Fruit fly (Drosophila melanogaster) whole organism, embryonic: ENCODE results near the gene hob.

Experiments
- ATbp ChIP-seq: fragments of 200-800 bp; sonication (Bioruptor generic); optimal IDR thresholded peaks from 2 replicates; lab custom pipeline; 2017; ENCODE audit warnings: missing biosample characterization, mild to moderate bottlenecking, missing genetic modification characterization, missing genetic modification reagents
- CG10267 ChIP-seq: fragments of 200-800 bp; sonication (Bioruptor generic); optimal IDR thresholded peaks from 2 replicates; lab custom pipeline; 2018; ENCODE audit warnings: missing biosample characterization, mild to moderate bottlenecking, missing genetic modification characterization, moderate library complexity
- CG10543 ChIP-seq: fragments of 200-800 bp; sonication (Bioruptor generic); optimal IDR thresholded peaks from 3 replicates; lab custom pipeline; 2017; ENCODE audit warnings: missing biosample characterization, mild to moderate bottlenecking, missing genetic modification characterization, moderate library complexity
- CG11398 ChIP-seq: fragments of 200-800 bp; sonication (Bioruptor generic); optimal IDR thresholded peaks from 2 replicates; lab custom pipeline; 2016; ENCODE audit warnings: missing biosample characterization, missing genetic modification characterization
- CG11560 ChIP-seq: fragments of 200-800 bp; sonication (Bioruptor generic); IDR thresholded peaks from 3 replicates; pipeline ENCODE4 v1.3.6; 2022; ENCODE audit warnings: missing biosample characterization, missing genetic modification characterization
- CG12219 ChIP-seq: fragments of 200-800 bp; sonication (Bioruptor generic); optimal IDR thresholded peaks from 3 replicates; lab custom pipeline; 2018; ENCODE audit warnings: missing biosample characterization, mild to moderate bottlenecking, missing genetic modification characterization
- CG1233 ChIP-seq: fragments of 200-800 bp; sonication (Bioruptor generic); optimal IDR thresholded peaks from 4 replicates; lab custom pipeline; 2018; ENCODE audit warnings: missing biosample characterization, mild to moderate bottlenecking, missing genetic modification characterization
- CG14667 ChIP-seq: fragments of 200-800 bp; sonication (Bioruptor generic); IDR thresholded peaks from 2 replicates; pipeline ENCODE4 v1.3.6; 2022; ENCODE audit warnings: missing biosample characterization, missing genetic modification characterization
- CG17328 ChIP-seq: fragments of 200-800 bp; sonication (Bioruptor generic); IDR thresholded peaks from 2 replicates; pipeline ENCODE4 v1.3.6; 2022; ENCODE audit warnings: missing biosample characterization, missing genetic modification characterization
- CG17361 ChIP-seq: fragments of 200-800 bp; sonication (Bioruptor generic); IDR thresholded peaks from 3 replicates; pipeline ENCODE4 v1.3.6; 2022; ENCODE audit warnings: missing biosample characterization, missing genetic modification characterization
- CG17568 ChIP-seq: fragments of 200-800 bp; sonication (Bioruptor generic); optimal IDR thresholded peaks from 2 replicates; lab custom pipeline; 2018; ENCODE audit warnings: missing biosample characterization, mild to moderate bottlenecking, missing genetic modification characterization, moderate library complexity
- CG18476 ChIP-seq: fragments of 200-800 bp; sonication (Bioruptor generic); optimal IDR thresholded peaks from 2 replicates; lab custom pipeline; 2016; ENCODE audit warnings: missing biosample characterization, mild to moderate bottlenecking, missing genetic modification characterization
- CG18599 ChIP-seq: fragments of 200-800 bp; sonication (Bioruptor generic); optimal IDR thresholded peaks from 3 replicates; lab custom pipeline; 2017; ENCODE audit warnings: missing biosample characterization, missing genetic modification characterization, mild to moderate bottlenecking, moderate library complexity, missing genetic modification reagents
- CG3065 ChIP-seq: fragments of 200-800 bp; sonication (Bioruptor generic); optimal IDR thresholded peaks from 2 replicates; lab custom pipeline; 2016; ENCODE audit warnings: missing biosample characterization, missing genetic modification characterization
- CG32772 ChIP-seq: fragments of 200-800 bp; sonication (Bioruptor generic); IDR thresholded peaks from 2 replicates; pipeline ENCODE4 v1.3.6; 2022; ENCODE audit warnings: missing biosample characterization, missing genetic modification characterization
- CG33557 ChIP-seq: fragments of 200-800 bp; sonication (Bioruptor generic); optimal IDR thresholded peaks from 2 replicates; lab custom pipeline; 2019; ENCODE audit warnings: missing biosample characterization, mild to moderate bottlenecking, missing genetic modification characterization, moderate library complexity
- CG4730 ChIP-seq: fragments of 200-800 bp; sonication (Bioruptor generic); IDR thresholded peaks from 2 replicates; pipeline ENCODE4 v1.3.6; 2022; ENCODE audit warnings: missing biosample characterization, missing genetic modification characterization
- CG5245 ChIP-seq: fragments of 200-800 bp; sonication (Bioruptor generic); optimal IDR thresholded peaks from 3 replicates; lab custom pipeline; 2016; ENCODE audit warnings: missing biosample characterization, missing genetic modification characterization
- CG8290 ChIP-seq, 3 experiments: fragments of 200-800 bp; sonication (Bioruptor generic); optimal IDR thresholded peaks; 2 replicates each; lab custom pipeline; 2016 to 2019; ENCODE audit warnings: missing biosample characterization in 3 of 3, missing genetic modification characterization in 3 of 3, mild to moderate bottlenecking in 2 of 3, moderate library complexity in 1 of 3
- CG8765 ChIP-seq: fragments of 200-800 bp; sonication (Bioruptor generic); IDR thresholded peaks from 2 replicates; pipeline ENCODE4 v1.3.6; 2022; ENCODE audit warnings: missing biosample characterization, missing genetic modification characterization
- Dek ChIP-seq: fragments of 200-800 bp; sonication (Bioruptor generic); optimal IDR thresholded peaks from 3 replicates; lab custom pipeline; 2019; ENCODE audit warnings: missing biosample characterization, mild to moderate bottlenecking, missing genetic modification characterization, moderate library complexity
- Dip3 ChIP-seq: fragments of 200-800 bp; sonication (Bioruptor generic); optimal IDR thresholded peaks from 3 replicates; lab custom pipeline; 2016; ENCODE audit warnings: missing biosample characterization, missing genetic modification characterization
- Doc2 ChIP-seq: fragments of 200-800 bp; sonication (Bioruptor generic); IDR thresholded peaks from 2 replicates; pipeline ENCODE4 v1.3.6; 2022; ENCODE audit warnings: missing biosample characterization, missing genetic modification characterization
- Dref ChIP-seq: fragments of 200-800 bp; sonication (Bioruptor generic); IDR thresholded peaks from 2 replicates; pipeline ENCODE4 v1.3.6; 2022; ENCODE audit warnings: missing biosample characterization, missing genetic modification characterization
- Fer1 ChIP-seq: fragments of 200-800 bp; sonication (Bioruptor generic); optimal IDR thresholded peaks from 2 replicates; lab custom pipeline; 2017; ENCODE audit warnings: missing biosample characterization, mild to moderate bottlenecking, missing genetic modification characterization
- Hr39 ChIP-seq: fragments of >200 bp; optimal IDR thresholded peaks from 2 replicates; lab custom pipeline; 2017
- Hr51 ChIP-seq, 2 experiments: fragments of 200-800 bp; sonication (Bioruptor generic); optimal IDR thresholded peaks; 2 replicates in 1 of 2; 3 replicates in 1 of 2; lab custom pipeline; 2016 to 2018; ENCODE audit warnings: missing biosample characterization in 2 of 2, missing genetic modification characterization in 2 of 2, mild to moderate bottlenecking in 1 of 2, moderate library complexity in 1 of 2
- Lpt ChIP-seq: fragments of >200 bp; optimal IDR thresholded peaks from 2 replicates; lab custom pipeline; 2018; ENCODE audit warnings: missing biosample characterization, missing genetic modification characterization
- MBD-R2 ChIP-seq: fragments of 200-800 bp; sonication (Bioruptor generic); IDR thresholded peaks from 2 replicates; pipeline ENCODE4 v1.3.6; 2022; ENCODE audit warnings: missing biosample characterization, missing genetic modification characterization
- MTF-1 ChIP-seq: fragments of 200-800 bp; sonication (Bioruptor generic); optimal IDR thresholded peaks from 2 replicates; lab custom pipeline; 2018; ENCODE audit warnings: missing biosample characterization, mild to moderate bottlenecking, missing genetic modification characterization, borderline replicate concordance
- NK7.1 ChIP-seq: fragments of 200-800 bp; sonication (Bioruptor generic); optimal IDR thresholded peaks from 3 replicates; lab custom pipeline; 2016; ENCODE audit warnings: missing biosample characterization, missing genetic modification characterization
- Sox100B ChIP-seq: fragments of 200-800 bp; sonication (Bioruptor generic); optimal IDR thresholded peaks from 3 replicates; lab custom pipeline; 2018; ENCODE audit warnings: missing biosample characterization, mild to moderate bottlenecking, missing genetic modification characterization
- Stat92E ChIP-seq, 3 experiments: fragments of >200 bp in 2 of 3; fragments of 200-800 bp in 1 of 3; sonication (Bioruptor generic) in 1 of 3; optimal IDR thresholded peaks; 2 replicates each; lab custom pipeline; 2017 to 2019; ENCODE audit warnings: missing biosample characterization in 3 of 3, missing genetic modification characterization in 3 of 3, mild to moderate bottlenecking in 1 of 3, moderate library complexity in 1 of 3
- Xbp1 ChIP-seq: fragments of 200-800 bp; sonication (Bioruptor generic); optimal IDR thresholded peaks from 3 replicates; lab custom pipeline; 2016; ENCODE audit warnings: missing biosample characterization, mild to moderate bottlenecking, missing genetic modification characterization
- al ChIP-seq: fragments of 200-800 bp; sonication (Bioruptor generic); IDR thresholded peaks from 2 replicates; pipeline ENCODE4 v1.3.6; 2022; ENCODE audit warnings: missing biosample characterization, missing genetic modification characterization
- ase ChIP-seq: fragments of 200-800 bp; sonication (Bioruptor generic); IDR thresholded peaks from 3 replicates; pipeline ENCODE4 v1.3.6; 2022; ENCODE audit warnings: missing biosample characterization, missing genetic modification characterization
- chinmo ChIP-seq: fragments of 200-800 bp; sonication (Bioruptor generic); IDR thresholded peaks from 4 replicates; pipeline ENCODE4 v1.3.6; 2022; ENCODE audit warnings: missing biosample characterization, missing genetic modification characterization; ENCODE audit not compliant: partially characterized antibody
- disco-r ChIP-seq: fragments of 200-800 bp; sonication (Bioruptor generic); optimal IDR thresholded peaks from 2 replicates; lab custom pipeline; 2016; ENCODE audit warnings: missing biosample characterization, missing genetic modification characterization
- dm ChIP-seq: fragments of 200-800 bp; sonication (Bioruptor generic); optimal IDR thresholded peaks from 3 replicates; lab custom pipeline; 2016; ENCODE audit warnings: missing biosample characterization, missing genetic modification characterization
- dpn ChIP-seq, 2 experiments: fragments of 200-800 bp; sonication (Bioruptor generic); optimal IDR thresholded peaks; 3 replicates each; lab custom pipeline; 2016; ENCODE audit warnings: missing biosample characterization in 2 of 2, missing genetic modification characterization in 2 of 2
- grn ChIP-seq: fragments of 200-800 bp; sonication (Bioruptor generic); optimal IDR thresholded peaks from 3 replicates; lab custom pipeline; 2017; ENCODE audit warnings: missing biosample characterization, missing genetic modification characterization
- her ChIP-seq: fragments of 200-800 bp; sonication (Bioruptor generic); optimal IDR thresholded peaks from 2 replicates; lab custom pipeline; 2016; ENCODE audit warnings: missing biosample characterization, missing genetic modification characterization
- hth ChIP-seq: fragments of >200 bp; optimal IDR thresholded peaks from 2 replicates; lab custom pipeline; 2017; ENCODE audit warnings: inconsistent platforms
- kay ChIP-seq: fragments of 200-800 bp; sonication (Bioruptor generic); optimal IDR thresholded peaks from 2 replicates; lab custom pipeline; 2016; ENCODE audit warnings: missing biosample characterization, missing genetic modification characterization
- mirr ChIP-seq: fragments of 200-800 bp; sonication (Bioruptor generic); optimal IDR thresholded peaks from 3 replicates; lab custom pipeline; 2018; ENCODE audit warnings: missing biosample characterization, mild to moderate bottlenecking, missing genetic modification characterization
- vfl ChIP-seq: fragments of 200-800 bp; sonication (Bioruptor generic); optimal IDR thresholded peaks from 2 replicates; lab custom pipeline; 2016; ENCODE audit warnings: missing biosample characterization, missing genetic modification characterization
- wek ChIP-seq: fragments of 200-800 bp; sonication (Bioruptor generic); optimal IDR thresholded peaks from 3 replicates; lab custom pipeline; 2018; ENCODE audit warnings: missing biosample characterization, mild to moderate bottlenecking, missing genetic modification characterization, moderate library complexity
- wor ChIP-seq: fragments of 200-800 bp; sonication (Bioruptor generic); IDR thresholded peaks from 2 replicates; pipeline ENCODE4 v1.3.6; 2022; ENCODE audit warnings: missing biosample characterization, missing genetic modification characterization

hob gene

dm6 chr3L:3198447-3199402 is 20.0 kb downstream of the hob start, which contains the start of the genes CG32276 and gry (continued):
- TF ChIP-seq CG14667 (GFP tag; lab: Robert Waterston, UW) (peak; percentile 51; the same call in 1 of the 2 replicates), Hr39 (lab: Kevin White, UChicago) (no peak), Sox100B (GFP tag; lab: Kevin White, UChicago) (no peak), kay (GFP tag; lab: Kevin White, UChicago) (peak; percentile 83), CG12219 (GFP tag; lab: Kevin White, UChicago) (peak; percentile 51), wek (GFP tag; lab: Kevin White, UChicago) (peak; percentile 80), CG17328 (peak; percentile 78), CG3065 (GFP tag; lab: Kevin White, UChicago) (peak; percentile 50), ase (peak; percentile 58; the same call in 1 of the 3 replicates), Stat92E (GFP tag; optimal IDR thresholded peaks at IDR 0.05; lab: Kevin White, UChicago) (peak in 1 of 3 experiments; percentile 54), CG18599 (peak; percentile 87), CG33557 (GFP tag; lab: Kevin White, UChicago) (peak; percentile 54), CG32772 (GFP tag; lab: Robert Waterston, UW) (peak; percentile 73), Doc2 (no peak), Dip3 (GFP tag; lab: Kevin White, UChicago) (peak; percentile 71), CG11398 (GFP tag; lab: Kevin White, UChicago) (no peak), NK7.1 (peak; percentile 33), CG11560 (no peak), CG4730 (GFP tag; lab: Robert Waterston, UW) (peak; percentile 47), mirr (GFP tag; lab: Kevin White, UChicago) (peak; percentile 70), vfl (GFP tag; lab: Kevin White, UChicago) (peak; percentile 77), CG5245 (GFP tag; lab: Kevin White, UChicago) (peak; percentile 70), dm (GFP tag; lab: Kevin White, UChicago) (peak; percentile 81), hth (lab: Kevin White, UChicago) (no peak), CG1233 (GFP tag; lab: Kevin White, UChicago) (peak; percentile 67), chinmo (GFP tag; lab: Robert Waterston, UW) (0 out of 4 replicates have a peak, but pooled peaks have one; percentile 54), CG10543 (GFP tag; lab: Kevin White, UChicago) (peak; percentile 79), Fer1 (peak; percentile 77), CG8290 (GFP tag; optimal IDR thresholded peaks at IDR 0.05; lab: Kevin White, UChicago) (no peak), CG8290 (tag; optimal IDR thresholded peaks at IDR 0.05; lab: Kevin White, UChicago) (peak in 1 of 2 experiments; percentile 15), her (GFP tag; lab: Kevin White, UChicago) (peak; percentile 71), CG17361 (GFP tag; lab: Robert Waterston, UW) (no peak; the same call in 2 of the 3 replicates), ATbp (no peak), MTF-1 (GFP tag; lab: Kevin White, UChicago) (peak; percentile 42), Dref (0 out of 2 replicates have a peak, but pooled peaks have one; percentile 39), CG17568 (no peak), Dek (tag; lab: Kevin White, UChicago) (peak; percentile 73), wor (GFP tag; lab: Robert Waterston, UW) (peak; percentile 59), Lpt (GFP tag; lab: Kevin White, UChicago) (no peak), CG10267 (tag; lab: Kevin White, UChicago) (peak; percentile 82), Xbp1 (GFP tag; lab: Kevin White, UChicago) (peak; percentile 96), grn (GFP tag; lab: Kevin White, UChicago) (no peak), CG8765 (GFP tag; lab: Robert Waterston, UW) (peak; percentile 71), MBD-R2 (peak; percentile 85), CG18476 (GFP tag; lab: Kevin White, UChicago) (peak; percentile 71), Hr51 (GFP tag; optimal IDR thresholded peaks at IDR 0.05; lab: Kevin White, UChicago) (peak in 1 of 2 experiments; percentile 78), dpn (GFP tag; optimal IDR thresholded peaks at IDR 0.05; lab: Kevin White, UChicago) (peak; percentile 76 to 81), al (GFP tag; lab: Robert Waterston, UW) (peak; percentile 73), disco-r (GFP tag; lab: Kevin White, UChicago) (peak; percentile 80)
